Worm (Caenorhabditis elegans) whole organism, L4 larva: ENCODE results near the gene str-220.

Source experiments
- T26A8.4 ChIP-seq: fragments of 200-800 bp; sonication (Bioruptor generic); IDR thresholded peaks from 2 replicates; pipeline ENCODE4 v1.3.6; 2022; ENCODE audit warnings: missing genetic modification characterization, missing compliant biosample characterization
- ZK546.5 ChIP-seq, 2 experiments: sonication (generic microtip); optimal IDR thresholded peaks; 2 replicates each; lab custom pipeline; 2017; ENCODE audit warnings: missing biosample characterization in 2 of 2, missing genetic modification characterization in 2 of 2
- ces-1 ChIP-seq: fragments of 150-350 bp; sonication (generic microtip); optimal IDR thresholded peaks from 4 replicates; lab custom pipeline; 2014; ENCODE audit warnings: missing biosample characterization, missing genetic modification reagents, missing genetic modification characterization
- cey-2 ChIP-seq: sonication (generic microtip); optimal IDR thresholded peaks from 3 replicates; lab custom pipeline; 2017; ENCODE audit warnings: missing genetic modification characterization, mild to moderate bottlenecking, missing compliant biosample characterization, antibody characterized with exemption, borderline replicate concordance; ENCODE audit not compliant: insufficient read depth
- daf-12 ChIP-seq: fragments of 150-350 bp; optimal IDR thresholded peaks from 2 replicates; lab custom pipeline; 2014; ENCODE audit warnings: missing biosample characterization, missing genetic modification reagents, missing genetic modification characterization
- fkh-10 ChIP-seq: fragments of 150-350 bp; optimal IDR thresholded peaks from 2 replicates; lab custom pipeline; 2014; ENCODE audit warnings: missing biosample characterization, missing genetic modification reagents, missing genetic modification characterization
- mes-2 ChIP-seq: sonication (generic microtip); optimal IDR thresholded peaks from 2 replicates; lab custom pipeline; 2016; ENCODE audit warnings: missing genotype, mild to moderate bottlenecking, missing genetic modification characterization, missing compliant biosample characterization; ENCODE audit not compliant: poor library complexity, severe bottlenecking
- nhr-76 ChIP-seq: fragments of 150-350 bp; optimal IDR thresholded peaks from 2 replicates; lab custom pipeline; 2014; ENCODE audit warnings: missing biosample characterization, missing genetic modification characterization
- rbr-2 ChIP-seq: sonication (generic microtip); optimal IDR thresholded peaks from 2 replicates; lab custom pipeline; 2016; ENCODE audit warnings: missing genotype, missing genetic modification characterization, missing compliant biosample characterization
- sdz-12 ChIP-seq: fragments of 200-800 bp; sonication (Bioruptor generic); optimal IDR thresholded peaks from 2 replicates; lab custom pipeline; 2018; ENCODE audit warnings: mild to moderate bottlenecking, missing genetic modification characterization, missing compliant biosample characterization
- unc-130 ChIP-seq: sonication (generic microtip); optimal IDR thresholded peaks from 2 replicates; lab custom pipeline; 2016; ENCODE audit warnings: missing genetic modification reagents, missing genetic modification characterization, missing compliant biosample characterization

DNA sequence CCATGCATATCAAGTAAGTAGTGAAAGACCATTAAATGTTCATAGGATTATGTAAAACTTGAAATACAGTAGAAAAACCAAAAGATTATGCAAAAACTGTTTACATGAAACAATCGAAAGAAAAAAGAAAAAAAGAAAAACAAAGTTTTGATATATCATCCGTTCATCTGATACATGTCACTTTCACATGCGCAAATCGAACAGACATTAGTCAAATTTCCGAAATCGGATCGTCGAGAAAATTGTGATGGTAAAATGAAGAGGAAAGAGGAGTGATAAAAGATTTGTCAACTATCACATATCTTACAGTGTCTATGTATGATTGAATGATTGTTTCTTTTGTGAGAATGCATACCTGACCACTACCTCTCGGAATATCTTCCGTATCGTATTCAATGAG, 37.8 kb upstream of the str-220 start:
- TF ChIP-seq T26A8.4 (GFP tag; lab: Robert Waterston, UW) (no peak), cey-2 (tag; lab: Kevin White, UChicago) (no peak), ZK546.5 (tag; optimal IDR thresholded peaks at IDR 0.05; lab: Kevin White, UChicago) (no peak), ces-1 (no peak), daf-12 (no peak), rbr-2 (tag; lab: Kevin White, UChicago) (no peak), mes-2 (tag; lab: Kevin White, UChicago) (no peak), unc-130 (no peak), sdz-12 (GFP tag; lab: Kevin White, UChicago) (no peak), fkh-10 (GFP tag; lab: Kevin White, UChicago) (no peak), nhr-76 (tag; lab: Kevin White, UChicago) (no peak)
